Fruit fly (Drosophila melanogaster): ENCODE measurements around the gene Or71a.

Or71a gene

DNA sequence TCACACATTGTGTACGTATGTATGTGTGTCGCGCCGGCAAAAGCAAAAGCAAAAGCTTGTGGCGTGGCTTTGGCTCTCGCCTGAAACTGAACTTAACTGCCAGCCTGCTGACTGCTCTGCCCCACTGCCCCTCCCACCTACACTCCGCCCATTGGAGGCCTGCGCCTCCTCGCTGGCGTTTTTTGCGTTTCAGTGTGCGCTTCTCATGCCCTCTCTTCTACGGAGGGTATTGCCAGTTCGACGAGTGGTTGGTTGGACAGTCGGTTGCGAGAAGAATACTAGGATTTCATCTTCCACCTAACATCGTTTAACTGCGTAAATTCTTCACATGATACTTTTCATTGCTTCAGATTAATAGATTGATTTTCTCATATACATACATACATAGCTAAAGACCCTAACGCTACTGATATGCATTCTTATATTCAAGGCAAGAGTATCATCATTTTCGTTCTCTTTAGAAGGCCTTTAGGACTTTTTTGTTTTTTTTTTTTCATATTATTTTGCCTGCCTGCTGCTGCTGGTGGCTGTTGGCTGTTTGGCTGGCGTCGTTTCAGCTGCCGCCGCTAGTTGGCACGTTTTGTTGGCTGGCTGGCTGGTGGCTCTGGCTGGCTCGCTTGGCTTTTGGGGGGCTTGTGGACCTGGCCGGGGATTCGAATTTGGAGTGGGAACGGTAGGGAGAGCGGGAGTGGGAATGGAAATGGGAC is 26.8 kb upstream of the Or71a start (continued):
- TF ChIP-seq CG17802 (tag; optimal IDR thresholded peaks at IDR 0.05): no peak
- TF ChIP-seq CG16779 (GFP tag; IDR thresholded peaks at IDR 0.05): 0 out of 2 replicates have a peak, but pooled peaks have one; percentile 29
- TF ChIP-seq TFAM (GFP tag; optimal IDR thresholded peaks at IDR 0.05): no peak
- no peak for TF ChIP-seq CG10431 (GFP tag; optimal IDR thresholded peaks at IDR 0.05)
- TF ChIP-seq Med (GFP tag): peak; percentile 83
- TF ChIP-seq Kr (GFP tag; optimal IDR thresholded peaks at IDR 0.05): no peak
- TF ChIP-seq mam (GFP tag; optimal IDR thresholded peaks at IDR 0.05): peak; percentile 72
- peak; percentile 32 for TF ChIP-seq CG9437 (GFP tag; optimal IDR thresholded peaks at IDR 0.05)
- TF ChIP-seq CG8359 (GFP tag; optimal IDR thresholded peaks at IDR 0.05; ENCODE audit: borderline replicate concordance): no peak
- TF ChIP-seq CG4282 (GFP tag; optimal IDR thresholded peaks at IDR 0.05): no peak
- 0 out of 2 replicates have a peak, but pooled peaks have one; percentile 36 for TF ChIP-seq Gsc (GFP tag; IDR thresholded peaks at IDR 0.05)
- TF ChIP-seq eve (GFP tag; optimal IDR thresholded peaks at IDR 0.05): no peak
- TF ChIP-seq CG7786 (GFP tag; optimal IDR thresholded peaks at IDR 0.05): peak; percentile 75
- 0 out of 2 replicates have a peak, but pooled peaks have one; percentile 3 for TF ChIP-seq CG13287 (GFP tag; IDR thresholded peaks at IDR 0.05; ENCODE audit: partially characterized antibody)
- peak; percentile 23 for TF ChIP-seq NC2β (GFP tag; optimal IDR thresholded peaks at IDR 0.05)
- peak; percentile 46 for TF ChIP-seq CG13296 (GFP tag; optimal IDR thresholded peaks at IDR 0.05)
- TF ChIP-seq Usf (GFP tag; optimal IDR thresholded peaks at IDR 0.05): no peak
- no peak for TF ChIP-seq CG31224 (GFP tag; IDR thresholded peaks at IDR 0.05)
- no peak for TF ChIP-seq otp (GFP tag; IDR thresholded peaks at IDR 0.05)
- TF ChIP-seq gce (GFP tag; IDR thresholded peaks at IDR 0.05): 0 out of 3 replicates have a peak, but pooled peaks have one; percentile 5
- TF ChIP-seq NfI (GFP tag; optimal IDR thresholded peaks at IDR 0.05): peak; percentile 67
- TF ChIP-seq esg (GFP tag; conservative IDR thresholded peaks at IDR 0.05): peak; percentile 56
- no peak for TF ChIP-seq Bgb (GFP tag; IDR thresholded peaks at IDR 0.05; ENCODE audit: partially characterized antibody)
- no peak for TF ChIP-seq Hr39 (optimal IDR thresholded peaks at IDR 0.05)
- TF ChIP-seq H15 (GFP tag; IDR thresholded peaks at IDR 0.05): 0 out of 3 replicates have a peak, but pooled peaks have one; percentile 16
- no peak for TF ChIP-seq Nf-YB (GFP tag; optimal IDR thresholded peaks at IDR 0.05)
- TF ChIP-seq CG16815 (GFP tag; optimal IDR thresholded peaks at IDR 0.05): peak; percentile 13
- TF ChIP-seq emc (GFP tag; optimal IDR thresholded peaks at IDR 0.05): peak; percentile 21
- TF ChIP-seq Myb (GFP tag; optimal IDR thresholded peaks at IDR 0.05): peak; percentile 36
- peak; percentile 54 for TF ChIP-seq Meics (GFP tag; optimal IDR thresholded peaks at IDR 0.05)
- peak; percentile 77 for TF ChIP-seq Hmr (GFP tag; optimal IDR thresholded peaks at IDR 0.05)
- no peak for TF ChIP-seq nerfin-1 (tag; optimal IDR thresholded peaks at IDR 0.05)
- no peak for TF ChIP-seq Taf1 (GFP tag; IDR thresholded peaks at IDR 0.05)
- no peak for TF ChIP-seq CG3995 (GFP tag; optimal IDR thresholded peaks at IDR 0.05)
- peak; percentile 60 for TF ChIP-seq stc (GFP tag; IDR thresholded peaks at IDR 0.05)
- TF ChIP-seq CG17328 (GFP tag; IDR thresholded peaks at IDR 0.05): no peak
- TF ChIP-seq CrebB (tag; optimal IDR thresholded peaks at IDR 0.05): no peak
- peak; percentile 90 for TF ChIP-seq row (GFP tag; IDR thresholded peaks at IDR 0.05)
- TF ChIP-seq CG18619 (GFP tag; optimal IDR thresholded peaks at IDR 0.05): peak; percentile 56
- peak; percentile 18 for TF ChIP-seq Side (GFP tag; optimal IDR thresholded peaks at IDR 0.05)
- no peak for TF ChIP-seq CG17612 (GFP tag; IDR thresholded peaks at IDR 0.05)
- TF ChIP-seq CG9797 (GFP tag; optimal IDR thresholded peaks at IDR 0.05): no peak
- no peak for TF ChIP-seq MESR4 (GFP tag; optimal IDR thresholded peaks at IDR 0.05)
- TF ChIP-seq CG11504 (tag; optimal IDR thresholded peaks at IDR 0.05): peak; percentile 72
- peak; percentile 41 for TF ChIP-seq CG12942 (GFP tag; optimal IDR thresholded peaks at IDR 0.05)
- peak; percentile 50 for TF ChIP-seq slp2 (GFP tag; optimal IDR thresholded peaks at IDR 0.05)
- no peak for TF ChIP-seq CG18476 (GFP tag; optimal IDR thresholded peaks at IDR 0.05)
- TF ChIP-seq nmo (GFP tag; optimal IDR thresholded peaks at IDR 0.05): peak; percentile 47
- TF ChIP-seq CG11085 (GFP tag; IDR thresholded peaks at IDR 0.05): no peak
- TF ChIP-seq CG12659 (GFP tag; optimal IDR thresholded peaks at IDR 0.05): peak; percentile 63
